Fruit fly (Drosophila melanogaster) whole organism, embryonic: ENCODE measurements around the gene GstD7.

Source experiments
- Aef1 ChIP-seq: fragments of 200-800 bp; sonication (Bioruptor generic); IDR thresholded peaks from 3 replicates; pipeline ENCODE4 v1.3.6; 2022; ENCODE audit warnings: missing biosample characterization, missing genetic modification characterization
- Antp ChIP-seq: fragments of 200-800 bp; sonication (Bioruptor generic); optimal IDR thresholded peaks from 3 replicates; lab custom pipeline; 2016; ENCODE audit warnings: missing biosample characterization, missing genetic modification characterization
- B-H2 ChIP-seq: fragments of 200-800 bp; sonication (Bioruptor generic); optimal IDR thresholded peaks from 2 replicates; lab custom pipeline; 2018; ENCODE audit warnings: missing biosample characterization, mild to moderate bottlenecking, missing genetic modification characterization
- CG10321 ChIP-seq: fragments of 200-800 bp; sonication (Bioruptor generic); IDR thresholded peaks from 2 replicates; pipeline ENCODE4 v1.3.6; 2022; ENCODE audit warnings: missing biosample characterization, missing genetic modification characterization
- CG10565 ChIP-seq: fragments of 200-800 bp; sonication (Bioruptor generic); optimal IDR thresholded peaks from 3 replicates; lab custom pipeline; 2016; ENCODE audit warnings: missing biosample characterization, mild to moderate bottlenecking, missing genetic modification characterization
- CG10979 ChIP-seq: fragments of 200-800 bp; sonication (Bioruptor generic); optimal IDR thresholded peaks from 2 replicates; lab custom pipeline; 2018; ENCODE audit warnings: missing biosample characterization, mild to moderate bottlenecking, missing genetic modification characterization, moderate library complexity
- CG11723 ChIP-seq: fragments of 200-800 bp; sonication (Bioruptor generic); optimal IDR thresholded peaks from 2 replicates; lab custom pipeline; 2017; ENCODE audit warnings: missing biosample characterization, mild to moderate bottlenecking, missing genetic modification characterization
- CG12299 ChIP-seq: fragments of 200-800 bp; sonication (Bioruptor generic); optimal IDR thresholded peaks from 2 replicates; lab custom pipeline; 2018; ENCODE audit warnings: missing biosample characterization, mild to moderate bottlenecking, missing genetic modification characterization
- CG12744 ChIP-seq: fragments of 200-800 bp; sonication (Bioruptor generic); optimal IDR thresholded peaks from 2 replicates; lab custom pipeline; 2016; ENCODE audit warnings: missing biosample characterization, missing genetic modification characterization
- CG13287 ChIP-seq: fragments of 200-800 bp; sonication (Bioruptor generic); IDR thresholded peaks from 2 replicates; pipeline ENCODE4 v1.3.6; 2022; ENCODE audit warnings: missing biosample characterization, missing genetic modification characterization; ENCODE audit not compliant: partially characterized antibody
- CG13894 ChIP-seq: fragments of 200-800 bp; sonication (Bioruptor generic); optimal IDR thresholded peaks from 3 replicates; lab custom pipeline; 2018; ENCODE audit warnings: missing biosample characterization, mild to moderate bottlenecking, missing genetic modification characterization, moderate library complexity
- CG15514 ChIP-seq: fragments of 200-800 bp; sonication (Bioruptor generic); optimal IDR thresholded peaks from 3 replicates; lab custom pipeline; 2017; ENCODE audit warnings: missing biosample characterization, missing genetic modification characterization, mild to moderate bottlenecking, moderate library complexity, missing genetic modification reagents
- CG17568 ChIP-seq: fragments of 200-800 bp; sonication (Bioruptor generic); optimal IDR thresholded peaks from 2 replicates; lab custom pipeline; 2018; ENCODE audit warnings: missing biosample characterization, mild to moderate bottlenecking, missing genetic modification characterization, moderate library complexity
- CG17912 ChIP-seq: fragments of 200-800 bp; sonication (Bioruptor generic); optimal IDR thresholded peaks from 2 replicates; lab custom pipeline; 2018; ENCODE audit warnings: missing biosample characterization, mild to moderate bottlenecking, missing genetic modification characterization
- CG30431 ChIP-seq: fragments of 200-800 bp; sonication (Bioruptor generic); optimal IDR thresholded peaks from 2 replicates; lab custom pipeline; 2017; ENCODE audit warnings: missing biosample characterization, missing genetic modification characterization
- CG31388 ChIP-seq: fragments of 200-800 bp; sonication (Bioruptor generic); optimal IDR thresholded peaks from 2 replicates; lab custom pipeline; 2016; ENCODE audit warnings: missing biosample characterization, missing genetic modification characterization
- CG32772 ChIP-seq: fragments of 200-800 bp; sonication (Bioruptor generic); IDR thresholded peaks from 2 replicates; pipeline ENCODE4 v1.3.6; 2022; ENCODE audit warnings: missing biosample characterization, missing genetic modification characterization
- CG3847 ChIP-seq: fragments of 200-800 bp; sonication (Bioruptor generic); IDR thresholded peaks from 2 replicates; pipeline ENCODE4 v1.3.6; 2022; ENCODE audit warnings: missing biosample characterization, missing genetic modification characterization
- CG5953 ChIP-seq: fragments of 200-800 bp; sonication (Bioruptor generic); IDR thresholded peaks from 2 replicates; pipeline ENCODE4 v1.3.6; 2022; ENCODE audit warnings: missing biosample characterization, missing genetic modification characterization
- CG8089 ChIP-seq: fragments of 200-800 bp; sonication (Bioruptor generic); optimal IDR thresholded peaks from 3 replicates; lab custom pipeline; 2016; ENCODE audit warnings: missing biosample characterization, missing genetic modification characterization
- CG8290 ChIP-seq, 3 experiments: fragments of 200-800 bp; sonication (Bioruptor generic); optimal IDR thresholded peaks; 2 replicates each; lab custom pipeline; 2016 to 2019; ENCODE audit warnings: missing biosample characterization in 3 of 3, missing genetic modification characterization in 3 of 3, mild to moderate bottlenecking in 2 of 3, moderate library complexity in 1 of 3
- CG8359 ChIP-seq: fragments of 200-800 bp; sonication (Bioruptor generic); optimal IDR thresholded peaks from 2 replicates; lab custom pipeline; 2017; ENCODE audit warnings: missing biosample characterization, mild to moderate bottlenecking, missing genetic modification characterization, borderline replicate concordance
- CG8478 ChIP-seq: fragments of >200 bp; optimal IDR thresholded peaks from 2 replicates; lab custom pipeline; 2018
- Chrac-16 ChIP-seq: fragments of 200-800 bp; sonication (Bioruptor generic); optimal IDR thresholded peaks from 3 replicates; lab custom pipeline; 2016; ENCODE audit warnings: missing biosample characterization, missing genetic modification characterization
- D ChIP-seq, 2 experiments: fragments of 200-800 bp in 1 of 2; fragments of >200 bp in 1 of 2; sonication (Bioruptor generic) in 1 of 2; optimal IDR thresholded peaks; 2 replicates in 1 of 2; 3 replicates in 1 of 2; lab custom pipeline; 2017; ENCODE audit warnings: mild to moderate bottlenecking in 1 of 2, missing biosample characterization in 1 of 2, missing genetic modification characterization in 1 of 2, missing genetic modification reagents in 1 of 2
- Gug ChIP-seq: fragments of 200-800 bp; sonication (Bioruptor generic); IDR thresholded peaks from 4 replicates; pipeline ENCODE4 v1.3.6; 2022; ENCODE audit warnings: missing biosample characterization, missing genetic modification characterization
- Hsf ChIP-seq: fragments of 200-800 bp; sonication (Bioruptor generic); optimal IDR thresholded peaks from 3 replicates; lab custom pipeline; 2016; ENCODE audit warnings: missing biosample characterization, missing genetic modification characterization
- Mad ChIP-seq: fragments of 200-800 bp; sonication (Bioruptor generic); optimal IDR thresholded peaks from 2 replicates; lab custom pipeline; 2016; ENCODE audit warnings: missing biosample characterization, missing genetic modification characterization
- Max ChIP-seq: fragments of 200-800 bp; sonication (Bioruptor generic); optimal IDR thresholded peaks from 2 replicates; lab custom pipeline; 2016; ENCODE audit warnings: missing biosample characterization, mild to moderate bottlenecking, missing genetic modification characterization
- NfI ChIP-seq: fragments of 200-800 bp; sonication (Bioruptor generic); optimal IDR thresholded peaks from 3 replicates; lab custom pipeline; 2018; ENCODE audit warnings: missing biosample characterization, mild to moderate bottlenecking, missing genetic modification characterization, moderate library complexity
- aop ChIP-seq: fragments of 200-800 bp; sonication (Bioruptor generic); IDR thresholded peaks from 2 replicates; pipeline ENCODE4 v1.3.6; 2022; ENCODE audit warnings: missing biosample characterization, missing genetic modification characterization
- ase ChIP-seq: fragments of 200-800 bp; sonication (Bioruptor generic); IDR thresholded peaks from 3 replicates; pipeline ENCODE4 v1.3.6; 2022; ENCODE audit warnings: missing biosample characterization, missing genetic modification characterization
- az2 ChIP-seq: fragments of 200-800 bp; sonication (Bioruptor generic); optimal IDR thresholded peaks from 3 replicates; lab custom pipeline; 2016; ENCODE audit warnings: missing biosample characterization, missing genetic modification characterization
- bsh ChIP-seq, 2 experiments: fragments of 200-800 bp; sonication (Bioruptor generic); optimal IDR thresholded peaks; 2 replicates each; lab custom pipeline; 2017 to 2018; ENCODE audit warnings: mild to moderate bottlenecking in 2 of 2, missing biosample characterization in 2 of 2, missing genetic modification characterization in 2 of 2, moderate library complexity in 1 of 2
- dmrt11E ChIP-seq: fragments of 200-800 bp; sonication (Bioruptor generic); optimal IDR thresholded peaks from 3 replicates; lab custom pipeline; 2018; ENCODE audit warnings: missing biosample characterization, mild to moderate bottlenecking, missing genetic modification characterization, moderate library complexity
- ewg ChIP-seq: fragments of 200-800 bp; sonication (Bioruptor generic); optimal IDR thresholded peaks from 3 replicates; lab custom pipeline; 2017; ENCODE audit warnings: mild to moderate bottlenecking, missing biosample characterization, missing genetic modification reagents, missing genetic modification characterization
- fru ChIP-seq: fragments of >200 bp; optimal IDR thresholded peaks from 2 replicates; lab custom pipeline; 2017
- hth ChIP-seq: fragments of >200 bp; optimal IDR thresholded peaks from 2 replicates; lab custom pipeline; 2017; ENCODE audit warnings: inconsistent platforms
- lmd ChIP-seq: fragments of 200-800 bp; sonication (Bioruptor generic); IDR thresholded peaks from 2 replicates; pipeline ENCODE4 v1.3.6; 2022; ENCODE audit warnings: missing biosample characterization, missing genetic modification characterization
- luna ChIP-seq: fragments of 200-800 bp; sonication (Bioruptor generic); optimal IDR thresholded peaks from 2 replicates; lab custom pipeline; 2016; ENCODE audit warnings: missing biosample characterization, missing genetic modification characterization
- maf-S ChIP-seq: fragments of 200-800 bp; sonication (Bioruptor generic); optimal IDR thresholded peaks from 2 replicates; lab custom pipeline; 2016; ENCODE audit warnings: missing biosample characterization, missing genetic modification characterization
- nerfin-2 ChIP-seq: fragments of 200-800 bp; sonication (Bioruptor generic); IDR thresholded peaks from 2 replicates; pipeline ENCODE4 v1.3.6; 2022; ENCODE audit warnings: missing biosample characterization, missing genetic modification characterization; ENCODE audit not compliant: partially characterized antibody
- onecut ChIP-seq: fragments of 200-800 bp; sonication (Bioruptor generic); IDR thresholded peaks from 2 replicates; pipeline ENCODE4 v1.3.6; 2022; ENCODE audit warnings: missing biosample characterization, missing genetic modification characterization
- peb ChIP-seq: fragments of 200-800 bp; sonication (Bioruptor generic); IDR thresholded peaks from 2 replicates; pipeline ENCODE4 v1.3.6; 2022; ENCODE audit warnings: missing biosample characterization, missing genetic modification characterization
- pita ChIP-seq: fragments of 200-800 bp; sonication (Bioruptor generic); optimal IDR thresholded peaks from 2 replicates; lab custom pipeline; 2017; ENCODE audit warnings: missing biosample characterization, mild to moderate bottlenecking, missing genetic modification characterization
- pnt ChIP-seq: fragments of 200-800 bp; sonication (Bioruptor generic); optimal IDR thresholded peaks from 3 replicates; lab custom pipeline; 2016; ENCODE audit warnings: missing biosample characterization, missing genetic modification characterization
- repo ChIP-seq: fragments of 200-800 bp; sonication (Bioruptor generic); optimal IDR thresholded peaks from 2 replicates; lab custom pipeline; 2016; ENCODE audit warnings: missing biosample characterization, missing genetic modification characterization
- sug ChIP-seq: fragments of 200-800 bp; optimal IDR thresholded peaks from 2 replicates; lab custom pipeline; 2019; ENCODE audit warnings: missing biosample characterization, mild to moderate bottlenecking, missing genetic modification characterization, moderate library complexity
- tin ChIP-seq: fragments of 200-800 bp; sonication (Bioruptor generic); optimal IDR thresholded peaks from 3 replicates; lab custom pipeline; 2016; ENCODE audit warnings: missing biosample characterization, missing genetic modification characterization
- trem ChIP-seq: fragments of 200-800 bp; optimal IDR thresholded peaks from 3 replicates; lab custom pipeline; 2019; ENCODE audit warnings: missing biosample characterization, mild to moderate bottlenecking, missing genetic modification characterization, moderate library complexity
- ttk ChIP-seq: fragments of 200-800 bp; sonication (Bioruptor generic); IDR thresholded peaks from 2 replicates; pipeline ENCODE4 v2.1.2; 2022; ENCODE audit warnings: missing biosample characterization, missing genetic modification characterization
- tup ChIP-seq: fragments of 200-800 bp; sonication (Bioruptor generic); optimal IDR thresholded peaks from 2 replicates; lab custom pipeline; 2016; ENCODE audit warnings: missing biosample characterization, mild to moderate bottlenecking, missing genetic modification characterization, moderate library complexity

GstD7 gene

DNA sequence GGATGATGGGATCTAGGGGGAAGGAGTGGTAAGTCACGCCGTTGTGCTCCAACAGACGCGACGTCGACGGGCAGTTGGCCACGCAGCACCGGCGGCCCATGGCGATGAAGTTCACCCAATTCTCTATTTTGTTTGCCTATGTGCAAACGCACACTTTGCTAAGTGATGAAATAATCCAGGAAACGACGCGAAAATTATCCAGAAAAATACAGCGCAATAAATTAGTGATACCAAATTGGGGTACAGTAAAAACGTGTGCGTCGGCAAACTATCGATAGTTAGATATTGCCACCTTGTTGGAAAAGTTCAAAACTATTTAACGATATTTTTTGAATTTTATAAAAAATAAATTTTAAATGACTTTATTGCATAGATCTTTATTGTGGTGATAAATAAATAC is 22.3 kb upstream of the GstD7 start, which contains the start of gene MBD-R2 (continued):
- TF ChIP-seq tin, result no peak
- TF ChIP-seq Aef1 (GFP tag; lab: Robert Waterston, UW), result no peak
- TF ChIP-seq CG3847 (GFP tag; lab: Robert Waterston, UW), result no peak
- TF ChIP-seq CG31388 (GFP tag; lab: Kevin White, UChicago), result no peak
- no peak for TF ChIP-seq Mad
- no peak for TF ChIP-seq fru
- no peak for TF ChIP-seq CG32772 (GFP tag; lab: Robert Waterston, UW)
- peak; percentile 84 for TF ChIP-seq CG13287
- no peak for TF ChIP-seq CG12299 (tag; lab: Kevin White, UChicago)
- TF ChIP-seq trem (tag; lab: Kevin White, UChicago), result peak; percentile 63
- TF ChIP-seq luna (GFP tag; lab: Kevin White, UChicago), result no peak
- no peak for TF ChIP-seq aop
- TF ChIP-seq pita (GFP tag; lab: Kevin White, UChicago), result no peak
- no peak for TF ChIP-seq Gug
- TF ChIP-seq NfI (GFP tag; lab: Kevin White, UChicago), result no peak
- no peak for TF ChIP-seq peb (GFP tag; lab: Robert Waterston, UW)
- no peak for TF ChIP-seq CG11723 (GFP tag; lab: Kevin White, UChicago)
- no peak for TF ChIP-seq onecut (GFP tag; lab: Robert Waterston, UW)
- TF ChIP-seq B-H2 (GFP tag; lab: Kevin White, UChicago), result no peak
- TF ChIP-seq CG8290 (GFP tag; optimal IDR thresholded peaks at IDR 0.05; lab: Kevin White, UChicago), result no peak
- no peak for TF ChIP-seq CG8290 (tag; optimal IDR thresholded peaks at IDR 0.05; lab: Kevin White, UChicago)
- no peak for TF ChIP-seq az2
- TF ChIP-seq bsh (GFP tag; optimal IDR thresholded peaks at IDR 0.05; lab: Kevin White, UChicago), result no peak
- TF ChIP-seq CG17568 (GFP tag; lab: Kevin White, UChicago), result no peak
- TF ChIP-seq CG13894 (tag; lab: Kevin White, UChicago), result no peak
- no peak for TF ChIP-seq CG10979 (tag; lab: Kevin White, UChicago)
- no peak for TF ChIP-seq CG8478 (lab: Kevin White, UChicago)
- no peak for TF ChIP-seq lmd (GFP tag; lab: Robert Waterston, UW)
- no peak for TF ChIP-seq CG5953 (GFP tag; lab: Robert Waterston, UW)
- TF ChIP-seq dmrt11E (tag; lab: Kevin White, UChicago), result no peak
- no peak for TF ChIP-seq CG10321 (GFP tag; lab: Robert Waterston, UW)
- TF ChIP-seq D (optimal IDR thresholded peaks at IDR 0.05; lab: Kevin White, UChicago), result no peak
- TF ChIP-seq D (GFP tag; optimal IDR thresholded peaks at IDR 0.05; lab: Kevin White, UChicago), result no peak
- no peak for TF ChIP-seq tup
- no peak for TF ChIP-seq CG17912
- TF ChIP-seq CG8359, result no peak
- peak; percentile 47 for TF ChIP-seq CG15514 (GFP tag; lab: Kevin White, UChicago)
- TF ChIP-seq sug (tag; lab: Kevin White, UChicago), result peak; percentile 0
- no peak for TF ChIP-seq Hsf (GFP tag; lab: Kevin White, UChicago)
- TF ChIP-seq ttk, result no peak
- no peak for TF ChIP-seq Antp (GFP tag; lab: Kevin White, UChicago)
- TF ChIP-seq nerfin-2 (GFP tag; lab: Robert Waterston, UW), result no peak
- TF ChIP-seq hth (lab: Kevin White, UChicago), result no peak
- no peak for TF ChIP-seq CG8089 (GFP tag; lab: Kevin White, UChicago)
- TF ChIP-seq CG30431 (GFP tag; lab: Kevin White, UChicago), result no peak
- TF ChIP-seq pnt (GFP tag; lab: Kevin White, UChicago), result no peak
- no peak for TF ChIP-seq Chrac-16 (GFP tag; lab: Kevin White, UChicago)
- no peak for TF ChIP-seq CG12744 (GFP tag; lab: Kevin White, UChicago)
- no peak for TF ChIP-seq maf-S (GFP tag; lab: Kevin White, UChicago)
- TF ChIP-seq ase (GFP tag; lab: Robert Waterston, UW), result no peak
- TF ChIP-seq repo (GFP tag; lab: Kevin White, UChicago), result no peak
- TF ChIP-seq CG10565 (GFP tag; lab: Kevin White, UChicago), result no peak
- no peak for TF ChIP-seq ewg
- peak; percentile 14 for TF ChIP-seq Max
